Fruit fly (Drosophila melanogaster) whole organism, embryonic: ENCODE data around the gene CG32712.

Source experiments
- ATbp ChIP-seq: fragments of 200-800 bp; sonication (Bioruptor generic); optimal IDR thresholded peaks from 2 replicates; lab custom pipeline; 2017; ENCODE audit warnings: missing biosample characterization, mild to moderate bottlenecking, missing genetic modification characterization, missing genetic modification reagents
- Adf1 ChIP-seq: fragments of 200-800 bp; sonication (Bioruptor generic); IDR thresholded peaks from 2 replicates; pipeline ENCODE4 v1.3.6; 2022; ENCODE audit warnings: missing biosample characterization, missing genetic modification characterization
- Antp ChIP-seq: fragments of 200-800 bp; sonication (Bioruptor generic); optimal IDR thresholded peaks from 3 replicates; lab custom pipeline; 2016; ENCODE audit warnings: missing biosample characterization, missing genetic modification characterization
- Atf-2 ChIP-seq: fragments of 200-800 bp; sonication (Bioruptor generic); optimal IDR thresholded peaks from 2 replicates; lab custom pipeline; 2016; ENCODE audit warnings: missing biosample characterization, missing genetic modification characterization
- BEAF-32 ChIP-seq: fragments of 200-800 bp; sonication (Bioruptor generic); optimal IDR thresholded peaks from 3 replicates; lab custom pipeline; 2017; ENCODE audit warnings: missing biosample characterization, missing genetic modification characterization, mild to moderate bottlenecking, moderate library complexity, missing genetic modification reagents
- Bgb ChIP-seq: fragments of 200-800 bp; sonication (Bioruptor generic); IDR thresholded peaks from 2 replicates; pipeline ENCODE4 v1.3.6; 2022; ENCODE audit warnings: missing biosample characterization, missing genetic modification characterization; ENCODE audit not compliant: partially characterized antibody
- CG10147 ChIP-seq: fragments of 200-800 bp; sonication (Bioruptor generic); optimal IDR thresholded peaks from 2 replicates; lab custom pipeline; 2019; ENCODE audit warnings: missing biosample characterization, mild to moderate bottlenecking, missing genetic modification characterization, moderate library complexity
- CG1024 ChIP-seq: fragments of 200-800 bp; sonication (Bioruptor generic); IDR thresholded peaks from 2 replicates; pipeline ENCODE4 v1.3.6; 2022; ENCODE audit warnings: missing biosample characterization, missing genetic modification characterization
- CG10267 ChIP-seq: fragments of 200-800 bp; sonication (Bioruptor generic); optimal IDR thresholded peaks from 2 replicates; lab custom pipeline; 2018; ENCODE audit warnings: missing biosample characterization, mild to moderate bottlenecking, missing genetic modification characterization, moderate library complexity
- CG10366 ChIP-seq: fragments of 200-800 bp; sonication (Bioruptor generic); IDR thresholded peaks from 2 replicates; pipeline ENCODE4 v1.3.6; 2022; ENCODE audit warnings: missing biosample characterization, missing genetic modification characterization
- CG10654 ChIP-seq: fragments of 200-800 bp; sonication (Bioruptor generic); optimal IDR thresholded peaks from 2 replicates; lab custom pipeline; 2016; ENCODE audit warnings: missing biosample characterization, missing genetic modification characterization
- CG11723 ChIP-seq: fragments of 200-800 bp; sonication (Bioruptor generic); optimal IDR thresholded peaks from 2 replicates; lab custom pipeline; 2017; ENCODE audit warnings: missing biosample characterization, mild to moderate bottlenecking, missing genetic modification characterization
- CG12219 ChIP-seq: fragments of 200-800 bp; sonication (Bioruptor generic); optimal IDR thresholded peaks from 3 replicates; lab custom pipeline; 2018; ENCODE audit warnings: missing biosample characterization, mild to moderate bottlenecking, missing genetic modification characterization
- CG13775 ChIP-seq: fragments of 200-800 bp; sonication (Bioruptor generic); optimal IDR thresholded peaks from 3 replicates; lab custom pipeline; 2017; ENCODE audit warnings: missing biosample characterization, mild to moderate bottlenecking, missing genetic modification characterization
- CG15073 ChIP-seq: fragments of 200-800 bp; sonication (Bioruptor generic); optimal IDR thresholded peaks from 2 replicates; lab custom pipeline; 2016; ENCODE audit warnings: missing biosample characterization, missing genetic modification characterization
- CG15479 ChIP-seq: fragments of 200-800 bp; sonication (Bioruptor generic); optimal IDR thresholded peaks from 3 replicates; lab custom pipeline; 2019; ENCODE audit warnings: missing biosample characterization, mild to moderate bottlenecking, missing genetic modification characterization, moderate library complexity
- CG16779 ChIP-seq: fragments of 200-800 bp; sonication (Bioruptor generic); IDR thresholded peaks from 2 replicates; pipeline ENCODE4 v1.3.6; 2022; ENCODE audit warnings: missing biosample characterization, missing genetic modification characterization
- CG16863 ChIP-seq: fragments of 200-800 bp; sonication (Bioruptor generic); optimal IDR thresholded peaks from 3 replicates; lab custom pipeline; 2016; ENCODE audit warnings: missing biosample characterization, missing genetic modification characterization
- CG17328 ChIP-seq: fragments of 200-800 bp; sonication (Bioruptor generic); IDR thresholded peaks from 2 replicates; pipeline ENCODE4 v1.3.6; 2022; ENCODE audit warnings: missing biosample characterization, missing genetic modification characterization
- CG1832 ChIP-seq: fragments of 200-800 bp; sonication (Bioruptor generic); optimal IDR thresholded peaks from 2 replicates; lab custom pipeline; 2017; ENCODE audit warnings: missing biosample characterization, mild to moderate bottlenecking, missing genetic modification characterization, inconsistent platforms
- CG18619 ChIP-seq: fragments of 200-800 bp; sonication (Bioruptor generic); optimal IDR thresholded peaks from 3 replicates; lab custom pipeline; 2017; ENCODE audit warnings: missing biosample characterization, mild to moderate bottlenecking, missing genetic modification characterization
- CG32772 ChIP-seq: fragments of 200-800 bp; sonication (Bioruptor generic); IDR thresholded peaks from 2 replicates; pipeline ENCODE4 v1.3.6; 2022; ENCODE audit warnings: missing biosample characterization, missing genetic modification characterization
- CG33213 ChIP-seq: fragments of 200-800 bp; sonication (Bioruptor generic); optimal IDR thresholded peaks from 3 replicates; lab custom pipeline; 2016; ENCODE audit warnings: missing biosample characterization, missing genetic modification characterization
- CG33557 ChIP-seq: fragments of 200-800 bp; sonication (Bioruptor generic); optimal IDR thresholded peaks from 2 replicates; lab custom pipeline; 2019; ENCODE audit warnings: missing biosample characterization, mild to moderate bottlenecking, missing genetic modification characterization, moderate library complexity
- CG6654 ChIP-seq: fragments of 200-800 bp; sonication (Bioruptor generic); optimal IDR thresholded peaks from 2 replicates; lab custom pipeline; 2017; ENCODE audit warnings: missing biosample characterization, mild to moderate bottlenecking, missing genetic modification characterization
- CG7271 ChIP-seq: fragments of 200-800 bp; sonication (Bioruptor generic); optimal IDR thresholded peaks from 2 replicates; lab custom pipeline; 2018; ENCODE audit warnings: missing biosample characterization, mild to moderate bottlenecking, missing genetic modification characterization, moderate library complexity
- CG9876 ChIP-seq: fragments of 200-800 bp; sonication (Bioruptor generic); optimal IDR thresholded peaks from 2 replicates; lab custom pipeline; 2016; ENCODE audit warnings: missing biosample characterization, missing genetic modification characterization
- Dad ChIP-seq: fragments of 200-800 bp; sonication (Bioruptor generic); optimal IDR thresholded peaks from 3 replicates; lab custom pipeline; 2016; ENCODE audit warnings: missing biosample characterization, missing genetic modification characterization
- Deaf1 ChIP-seq: fragments of 200-800 bp; optimal IDR thresholded peaks from 3 replicates; lab custom pipeline; 2019; ENCODE audit warnings: missing biosample characterization, mild to moderate bottlenecking, missing genetic modification characterization, moderate library complexity
- E2f2 ChIP-seq: fragments of 200-800 bp; sonication (Bioruptor generic); IDR thresholded peaks from 2 replicates; pipeline ENCODE4 v1.3.6; 2022; ENCODE audit warnings: missing biosample characterization, missing genetic modification characterization
- ERR ChIP-seq: fragments of 200-800 bp; sonication (Bioruptor generic); optimal IDR thresholded peaks from 2 replicates; lab custom pipeline; 2016; ENCODE audit warnings: missing biosample characterization, missing genetic modification characterization
- Hsf ChIP-seq: fragments of 200-800 bp; sonication (Bioruptor generic); optimal IDR thresholded peaks from 3 replicates; lab custom pipeline; 2016; ENCODE audit warnings: missing biosample characterization, missing genetic modification characterization
- Med ChIP-seq: fragments of 200-800 bp; sonication (Bioruptor generic); peaks from one replicate; lab custom pipeline; 2016; ENCODE audit warnings: missing biosample characterization, missing genetic modification characterization, mild to moderate bottlenecking, inconsistent platforms, moderate library complexity
- NC2α ChIP-seq: fragments of 200-800 bp; sonication (Bioruptor generic); optimal IDR thresholded peaks from 2 replicates; lab custom pipeline; 2016; ENCODE audit warnings: missing biosample characterization, missing genetic modification characterization
- Trl ChIP-seq, 3 experiments: fragments of >200 bp in 2 of 3; fragments of 200-800 bp in 1 of 3; sonication (Bioruptor generic) in 1 of 3; optimal IDR thresholded peaks; 2 replicates in 1 of 3; 3 replicates in 2 of 3; lab custom pipeline; 2016 to 2017; ENCODE audit warnings: missing biosample characterization in 1 of 3, missing genetic modification characterization in 1 of 3
- Xrp1 ChIP-seq: fragments of 200-800 bp; sonication (Bioruptor generic); IDR thresholded peaks from 2 replicates; pipeline ENCODE4 v1.3.6; 2022; ENCODE audit warnings: missing biosample characterization, missing genetic modification characterization
- ara ChIP-seq: fragments of 200-800 bp; sonication (Bioruptor generic); IDR thresholded peaks from 2 replicates; pipeline ENCODE4 v1.3.6; 2022; ENCODE audit warnings: missing biosample characterization, missing genetic modification characterization
- disco-r ChIP-seq: fragments of 200-800 bp; sonication (Bioruptor generic); optimal IDR thresholded peaks from 2 replicates; lab custom pipeline; 2016; ENCODE audit warnings: missing biosample characterization, missing genetic modification characterization
- dmrt99B ChIP-seq: fragments of 200-800 bp; sonication (Bioruptor generic); optimal IDR thresholded peaks from 2 replicates; lab custom pipeline; 2018; ENCODE audit warnings: missing biosample characterization, mild to moderate bottlenecking, missing genetic modification characterization, moderate library complexity
- dysf ChIP-seq: fragments of 200-800 bp; sonication (Bioruptor generic); IDR thresholded peaks from 3 replicates; pipeline ENCODE4 v1.3.6; 2022; ENCODE audit warnings: missing biosample characterization, missing genetic modification characterization
- esg ChIP-seq: fragments of 200-800 bp; sonication (Bioruptor generic); conservative IDR thresholded peaks from 2 replicates; pipeline ENCODE4 v1.3.6; 2022; ENCODE audit warnings: missing biosample characterization, missing genetic modification characterization
- fd64A ChIP-seq: fragments of 200-800 bp; sonication (Bioruptor generic); optimal IDR thresholded peaks from 3 replicates; lab custom pipeline; 2018; ENCODE audit warnings: missing biosample characterization, mild to moderate bottlenecking, missing genetic modification characterization
- jigr1 ChIP-seq: fragments of 200-800 bp; sonication (Bioruptor generic); IDR thresholded peaks from 3 replicates; pipeline ENCODE4 v1.3.6; 2022; ENCODE audit warnings: missing biosample characterization, missing genetic modification characterization
- kni ChIP-seq: fragments of 200-800 bp; sonication (Bioruptor generic); optimal IDR thresholded peaks from 3 replicates; lab custom pipeline; 2017; ENCODE audit warnings: mild to moderate bottlenecking, missing biosample characterization, missing genetic modification reagents, missing genetic modification characterization
- nmo ChIP-seq: fragments of 200-800 bp; sonication (Bioruptor generic); optimal IDR thresholded peaks from 2 replicates; lab custom pipeline; 2018; ENCODE audit warnings: missing biosample characterization, mild to moderate bottlenecking, missing genetic modification characterization, moderate library complexity
- pfk ChIP-seq: fragments of 200-800 bp; sonication (Bioruptor generic); optimal IDR thresholded peaks from 2 replicates; lab custom pipeline; 2018; ENCODE audit warnings: missing biosample characterization, mild to moderate bottlenecking, missing genetic modification characterization, moderate library complexity
- tin ChIP-seq: fragments of 200-800 bp; sonication (Bioruptor generic); optimal IDR thresholded peaks from 3 replicates; lab custom pipeline; 2016; ENCODE audit warnings: missing biosample characterization, missing genetic modification characterization
- wek ChIP-seq: fragments of 200-800 bp; sonication (Bioruptor generic); optimal IDR thresholded peaks from 3 replicates; lab custom pipeline; 2018; ENCODE audit warnings: missing biosample characterization, mild to moderate bottlenecking, missing genetic modification characterization, moderate library complexity
- zfh2 ChIP-seq: fragments of 200-800 bp; sonication (Bioruptor generic); optimal IDR thresholded peaks from 2 replicates; lab custom pipeline; 2016; ENCODE audit warnings: missing biosample characterization, missing genetic modification characterization

The CG32712 gene

dm6 chrX:8444883-8445572 is 11.4 kb upstream of the CG32712 start (continued):
- TF ChIP-seq CG15479 (GFP tag; lab: Kevin White, UChicago) (no peak), CG6654 (GFP tag; lab: Kevin White, UChicago) (no peak), CG13775 (peak; percentile 45), Deaf1 (tag; lab: Kevin White, UChicago) (peak; percentile 26), ERR (GFP tag; lab: Kevin White, UChicago) (no peak), CG16779 (GFP tag; lab: Robert Waterston, UW) (peak; percentile 17; the same call in 1 of the 2 replicates), tin (GFP tag; lab: Kevin White, UChicago) (peak; percentile 5), CG11723 (GFP tag; lab: Kevin White, UChicago) (no peak), Bgb (GFP tag; lab: Robert Waterston, UW) (no peak), Med (peak; percentile 76), Dad (GFP tag; lab: Kevin White, UChicago) (no peak), zfh2 (no peak), wek (GFP tag; lab: Kevin White, UChicago) (no peak), CG12219 (GFP tag; lab: Kevin White, UChicago) (no peak), dmrt99B (tag; lab: Kevin White, UChicago) (peak; percentile 75), NC2α (no peak), CG33557 (GFP tag; lab: Kevin White, UChicago) (peak; percentile 68), nmo (GFP tag; lab: Kevin White, UChicago) (peak; percentile 79), kni (GFP tag; lab: Kevin White, UChicago) (no peak), CG32772 (GFP tag; lab: Robert Waterston, UW) (peak; percentile 40; the same call in 1 of the 2 replicates), E2f2 (peak; percentile 17; the same call in 1 of the 2 replicates), CG7271 (peak; percentile 23), CG33213 (GFP tag; lab: Kevin White, UChicago) (no peak), pfk (GFP tag; lab: Kevin White, UChicago) (no peak), CG10366 (GFP tag; lab: Robert Waterston, UW) (no peak; the same call in 1 of the 2 replicates), Atf-2 (GFP tag; lab: Kevin White, UChicago) (no peak), CG15073 (GFP tag; lab: Kevin White, UChicago) (no peak), Xrp1 (GFP tag; lab: Robert Waterston, UW) (peak; percentile 66), Adf1 (GFP tag; lab: Robert Waterston, UW) (no peak), BEAF-32 (GFP tag; lab: Kevin White, UChicago) (peak; percentile 7), jigr1 (no peak), CG18619 (GFP tag; lab: Kevin White, UChicago) (no peak), CG10654 (GFP tag; lab: Kevin White, UChicago) (no peak), CG17328 (peak; percentile 64), Hsf (GFP tag; lab: Kevin White, UChicago) (no peak), Trl (optimal IDR thresholded peaks at IDR 0.05; lab: Kevin White, UChicago) (no peak), Trl (GFP tag; optimal IDR thresholded peaks at IDR 0.05; lab: Kevin White, UChicago) (no peak), Antp (no peak), fd64A (no peak), CG1832 (GFP tag; lab: Kevin White, UChicago) (no peak), disco-r (no peak), CG9876 (GFP tag; lab: Kevin White, UChicago) (no peak), esg (GFP tag; lab: Robert Waterston, UW) (0 out of 2 replicates have a peak, but pooled peaks have one; percentile 17), ara (no peak), CG10147 (GFP tag; lab: Kevin White, UChicago) (no peak), dysf (GFP tag; lab: Robert Waterston, UW) (no peak), CG10267 (tag; lab: Kevin White, UChicago) (peak; percentile 77), CG16863 (GFP tag; lab: Kevin White, UChicago) (no peak), CG1024 (no peak), ATbp (GFP tag; lab: Kevin White, UChicago) (peak; percentile 34)
